ENCODE assay signal across 1 worm cellular context in genomic region chrIII:7179538-7180301, ce11.
TF ChIP-seq lines count a peak whose summit lies in the region.

Gene rps-14 (minus strand): TSS chrIII:7179588.
Gene rpl-36 (plus strand): TSS chrIII:7180251.

TF ChIP-seq in whole organism, L1 larva, 84 proteins besides CTCF, POLR2A, EP300 and RAD21 (continued from another document):
- TF ChIP-seq tbx-2 (tag; optimal IDR thresholded peaks at IDR 0.05; lab: Kevin White, UChicago) = peak; percentile 87
- peak; percentile 96 for TF ChIP-seq C16A3.4 (tag; optimal IDR thresholded peaks at IDR 0.05; lab: Kevin White, UChicago)
- TF ChIP-seq rnt-1 (tag; optimal IDR thresholded peaks at IDR 0.05; lab: Kevin White, UChicago) = peak; percentile 90
- peak; percentile 30 for TF ChIP-seq ama-1 (optimal IDR thresholded peaks at IDR 0.05; lab: Kevin White, UChicago)
- TF ChIP-seq nhr-20 (tag; optimal IDR thresholded peaks at IDR 0.05; lab: Kevin White, UChicago) = peak; percentile 94
- peak; percentile 95 to 96 for TF ChIP-seq lsy-2 (tag; optimal IDR thresholded peaks at IDR 0.05; lab: Kevin White, UChicago)
- peak; percentile 66 for TF ChIP-seq fkh-10 (GFP tag; optimal IDR thresholded peaks at IDR 0.05; lab: Kevin White, UChicago)
- TF ChIP-seq egl-13 (tag; optimal IDR thresholded peaks at IDR 0.05; lab: Kevin White, UChicago) = peak; percentile 71
- TF ChIP-seq elt-2 (tag; optimal IDR thresholded peaks at IDR 0.05; lab: Kevin White, UChicago) = peak; percentile 44
- no peak for TF ChIP-seq Y116A8C.19 (tag; optimal IDR thresholded peaks at IDR 0.05; lab: Kevin White, UChicago; ENCODE audit: borderline replicate concordance)
- peak; percentile 70 for TF ChIP-seq grh-1 (GFP tag; IDR thresholded peaks at IDR 0.05; lab: Robert Waterston, UW)
- peak; percentile 96 for TF ChIP-seq mep-1 (tag; optimal IDR thresholded peaks at IDR 0.05; lab: Kevin White, UChicago)
- TF ChIP-seq unc-62 (GFP tag; optimal IDR thresholded peaks at IDR 0.05; lab: Kevin White, UChicago) = no peak
- peak; percentile 66 for TF ChIP-seq zip-4 (GFP tag; optimal IDR thresholded peaks at IDR 0.05; lab: Kevin White, UChicago)
- peak; percentile 47 for TF ChIP-seq aly-2 (tag; optimal IDR thresholded peaks at IDR 0.05; lab: Kevin White, UChicago)
- peak; percentile 90 for TF ChIP-seq lin-15B (tag; optimal IDR thresholded peaks at IDR 0.05; lab: Kevin White, UChicago)
- peak; percentile 77 for TF ChIP-seq lir-3 (tag; optimal IDR thresholded peaks at IDR 0.05; lab: Kevin White, UChicago; ENCODE audit: poor library complexity)
- peak; percentile 40 for TF ChIP-seq fkh-4 (tag; optimal IDR thresholded peaks at IDR 0.05; lab: Kevin White, UChicago; ENCODE audit: borderline replicate concordance)
- TF ChIP-seq efl-1 (optimal IDR thresholded peaks at IDR 0.05; lab: Kevin White, UChicago) = peak; percentile 90 to 92
- TF ChIP-seq efl-1 (GFP tag; optimal IDR thresholded peaks at IDR 0.05 in 1 of 2; lab: Kevin White, UChicago) = peak; percentile 82 to 97
- TF ChIP-seq nhr-77 (tag; optimal IDR thresholded peaks at IDR 0.05; lab: Kevin White, UChicago) = peak; percentile 90
- TF ChIP-seq xbp-1 (tag; optimal IDR thresholded peaks at IDR 0.05; lab: Kevin White, UChicago) = peak; percentile 94
